Fruit fly (Drosophila melanogaster) whole organism, pupa: ENCODE measurements around the gene CG5381.

Source experiments
- CG12605 ChIP-seq: fragments of 200-800 bp; sonication (Bioruptor generic); IDR thresholded peaks from 2 replicates; pipeline ENCODE4 v1.3.6; 2022; ENCODE audit warnings: missing biosample characterization, missing genetic modification characterization
- CG13204 ChIP-seq: fragments of 200-800 bp; sonication (Bioruptor generic); optimal IDR thresholded peaks from 2 replicates; lab custom pipeline; 2018; ENCODE audit warnings: missing biosample characterization, mild to moderate bottlenecking, missing genetic modification characterization, moderate library complexity
- CG14655 ChIP-seq: fragments of 200-800 bp; sonication (Bioruptor generic); optimal IDR thresholded peaks from 3 replicates; lab custom pipeline; 2017; ENCODE audit warnings: mild to moderate bottlenecking, missing biosample characterization, missing genetic modification reagents, missing genetic modification characterization
- Pif1A ChIP-seq: fragments of 200-800 bp; sonication (Bioruptor generic); optimal IDR thresholded peaks from 3 replicates; lab custom pipeline; 2016; ENCODE audit warnings: missing biosample characterization, missing genetic modification characterization
- Snoo ChIP-seq: fragments of 200-800 bp; sonication (Bioruptor generic); optimal IDR thresholded peaks from 3 replicates; lab custom pipeline; 2017; ENCODE audit warnings: missing biosample characterization, mild to moderate bottlenecking, missing genetic modification characterization, inconsistent platforms
- rn ChIP-seq: fragments of 200-800 bp; sonication (Bioruptor generic); IDR thresholded peaks from 2 replicates; pipeline ENCODE4 v1.3.6; 2022; ENCODE audit warnings: missing biosample characterization, missing genetic modification characterization

dm6 chr2L:10321612-10322011, 1.3 kb downstream of the CG5381 start:
- TF ChIP-seq CG13204 (GFP tag; lab: Kevin White, UChicago), result no peak
- no peak for TF ChIP-seq Snoo (tag; lab: Kevin White, UChicago)
- no peak for TF ChIP-seq CG14655
- TF ChIP-seq Pif1A (GFP tag; lab: Kevin White, UChicago), result no peak
- no peak for TF ChIP-seq rn
- TF ChIP-seq CG12605 (GFP tag; lab: Robert Waterston, UW), result no peak
